Worm (Caenorhabditis elegans) whole organism, early embryonic: ENCODE results near the gene srh-46.

ENCODE experiments used
- ama-1 ChIP-seq: fragments of 150-350 bp; optimal IDR thresholded peaks from 2 replicates; lab custom pipeline; 2014
- scrt-1 ChIP-seq: fragments of 200-800 bp; sonication (Bioruptor generic); IDR thresholded peaks from 2 replicates; pipeline ENCODE4 v1.3.6; 2022; ENCODE audit warnings: missing genetic modification characterization, missing compliant biosample characterization

ce11 chrV:11312904-11313303 lies 10.2 kb upstream of the srh-46 start:
- no peak for TF ChIP-seq ama-1 (lab: Kevin White, UChicago)
- no peak for TF ChIP-seq scrt-1 (GFP tag; lab: Robert Waterston, UW)
